Fruit fly (Drosophila melanogaster): ENCODE results near the gene CG15865.

DNA sequence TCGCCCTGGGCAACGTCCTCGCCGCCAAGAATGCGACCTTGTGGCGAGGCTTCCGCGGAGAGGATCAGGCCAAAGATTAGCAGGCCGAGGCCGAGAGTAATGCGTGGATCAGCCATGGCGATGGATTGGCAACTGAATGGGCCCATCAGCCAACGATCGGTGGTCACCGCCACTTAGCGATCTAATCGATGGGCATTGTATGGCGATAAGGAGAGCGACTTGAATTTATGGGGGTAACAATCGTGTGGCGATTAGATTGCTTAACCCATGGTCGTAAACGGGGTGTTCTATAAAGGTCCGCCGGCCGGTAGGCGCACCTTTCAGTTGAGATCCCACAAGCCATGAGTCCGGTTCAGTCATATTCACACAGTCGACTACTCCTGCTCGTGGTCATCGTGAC, 39.5 kb upstream of the CG15865 start, which contains the start of the genes CG9673 and CG4653:
- TF ChIP-seq Sox102F (GFP tag; optimal IDR thresholded peaks at IDR 0.05) = no peak
- no peak for TF ChIP-seq Blimp-1 (GFP tag; optimal IDR thresholded peaks at IDR 0.05)
- TF ChIP-seq Lpt (GFP tag; optimal IDR thresholded peaks at IDR 0.05) = no peak
- no peak for TF ChIP-seq spab (GFP tag; optimal IDR thresholded peaks at IDR 0.05)
- no peak for TF ChIP-seq esn (GFP tag; optimal IDR thresholded peaks at IDR 0.05)
- TF ChIP-seq Sox14 (GFP tag; optimal IDR thresholded peaks at IDR 0.05) = no peak
- TF ChIP-seq CG10669 (GFP tag; optimal IDR thresholded peaks at IDR 0.05) = no peak
- TF ChIP-seq CG6854 (GFP tag; optimal IDR thresholded peaks at IDR 0.05) = no peak
- TF ChIP-seq CG11902 (GFP tag; optimal IDR thresholded peaks at IDR 0.05) = no peak
- no peak for TF ChIP-seq CG6276 (GFP tag; optimal IDR thresholded peaks at IDR 0.05)
- no peak for TF ChIP-seq CG34406 (GFP tag; optimal IDR thresholded peaks at IDR 0.05)
- TF ChIP-seq CG11294 (GFP tag; IDR thresholded peaks at IDR 0.05) = no peak
- TF ChIP-seq CG32006 (GFP tag; optimal IDR thresholded peaks at IDR 0.05) = no peak
- TF ChIP-seq CG16779 (tag; optimal IDR thresholded peaks at IDR 0.05) = no peak
